Fruit fly (Drosophila melanogaster) whole organism, embryonic: ENCODE results near the gene drm.

Experiments
- Asciz ChIP-seq: fragments of 200-800 bp; sonication (Bioruptor generic); optimal IDR thresholded peaks from 2 replicates; lab custom pipeline; 2017; ENCODE audit warnings: missing biosample characterization, mild to moderate bottlenecking, missing genetic modification characterization, missing genetic modification reagents
- CG10147 ChIP-seq: fragments of 200-800 bp; sonication (Bioruptor generic); optimal IDR thresholded peaks from 2 replicates; lab custom pipeline; 2019; ENCODE audit warnings: missing biosample characterization, mild to moderate bottlenecking, missing genetic modification characterization, moderate library complexity
- CG10959 ChIP-seq: fragments of 200-800 bp; sonication (Bioruptor generic); IDR thresholded peaks from 2 replicates; pipeline ENCODE4 v1.3.6; 2022; ENCODE audit warnings: missing biosample characterization, missing genetic modification characterization
- CG10979 ChIP-seq: fragments of 200-800 bp; sonication (Bioruptor generic); optimal IDR thresholded peaks from 2 replicates; lab custom pipeline; 2018; ENCODE audit warnings: missing biosample characterization, mild to moderate bottlenecking, missing genetic modification characterization, moderate library complexity
- CG11247 ChIP-seq: fragments of 200-800 bp; sonication (Bioruptor generic); IDR thresholded peaks from 2 replicates; pipeline ENCODE4 v1.3.6; 2022; ENCODE audit warnings: missing biosample characterization, missing genetic modification characterization
- CG11504 ChIP-seq: fragments of 200-800 bp; sonication (Bioruptor generic); optimal IDR thresholded peaks from 3 replicates; lab custom pipeline; 2019; ENCODE audit warnings: missing biosample characterization, mild to moderate bottlenecking, missing genetic modification characterization, moderate library complexity
- CG13775 ChIP-seq: fragments of 200-800 bp; sonication (Bioruptor generic); optimal IDR thresholded peaks from 3 replicates; lab custom pipeline; 2017; ENCODE audit warnings: missing biosample characterization, mild to moderate bottlenecking, missing genetic modification characterization
- CG14667 ChIP-seq: fragments of 200-800 bp; sonication (Bioruptor generic); IDR thresholded peaks from 2 replicates; pipeline ENCODE4 v1.3.6; 2022; ENCODE audit warnings: missing biosample characterization, missing genetic modification characterization
- CG14710 ChIP-seq: fragments of 200-800 bp; sonication (Bioruptor generic); optimal IDR thresholded peaks from 3 replicates; lab custom pipeline; 2019; ENCODE audit warnings: missing biosample characterization, mild to moderate bottlenecking, missing genetic modification characterization, moderate library complexity
- CG17359 ChIP-seq: fragments of 200-800 bp; sonication (Bioruptor generic); optimal IDR thresholded peaks from 3 replicates; lab custom pipeline; 2018; ENCODE audit warnings: missing biosample characterization, mild to moderate bottlenecking, missing genetic modification characterization, moderate library complexity
- CG18619 ChIP-seq: fragments of 200-800 bp; sonication (Bioruptor generic); optimal IDR thresholded peaks from 3 replicates; lab custom pipeline; 2017; ENCODE audit warnings: missing biosample characterization, mild to moderate bottlenecking, missing genetic modification characterization
- CG32532 ChIP-seq: fragments of 200-800 bp; sonication (Bioruptor generic); IDR thresholded peaks from 2 replicates; pipeline ENCODE4 v1.3.6; 2022; ENCODE audit warnings: missing biosample characterization, missing genetic modification characterization
- CG33213 ChIP-seq: fragments of 200-800 bp; sonication (Bioruptor generic); optimal IDR thresholded peaks from 3 replicates; lab custom pipeline; 2016; ENCODE audit warnings: missing biosample characterization, missing genetic modification characterization
- CG6854 ChIP-seq: fragments of 200-800 bp; sonication (Bioruptor generic); optimal IDR thresholded peaks from 3 replicates; lab custom pipeline; 2017; ENCODE audit warnings: missing biosample characterization, mild to moderate bottlenecking, missing genetic modification characterization
- CG7271 ChIP-seq: fragments of 200-800 bp; sonication (Bioruptor generic); optimal IDR thresholded peaks from 2 replicates; lab custom pipeline; 2018; ENCODE audit warnings: missing biosample characterization, mild to moderate bottlenecking, missing genetic modification characterization, moderate library complexity
- CG8765 ChIP-seq: fragments of 200-800 bp; sonication (Bioruptor generic); IDR thresholded peaks from 2 replicates; pipeline ENCODE4 v1.3.6; 2022; ENCODE audit warnings: missing biosample characterization, missing genetic modification characterization
- CG9215 ChIP-seq: fragments of 200-800 bp; sonication (Bioruptor generic); IDR thresholded peaks from 2 replicates; pipeline ENCODE4 v1.3.6; 2022; ENCODE audit warnings: missing biosample characterization, missing genetic modification characterization
- D ChIP-seq, 2 experiments: fragments of 200-800 bp in 1 of 2; fragments of >200 bp in 1 of 2; sonication (Bioruptor generic) in 1 of 2; optimal IDR thresholded peaks; 2 replicates in 1 of 2; 3 replicates in 1 of 2; lab custom pipeline; 2017; ENCODE audit warnings: mild to moderate bottlenecking in 1 of 2, missing biosample characterization in 1 of 2, missing genetic modification characterization in 1 of 2, missing genetic modification reagents in 1 of 2
- D19A ChIP-seq: fragments of 200-800 bp; optimal IDR thresholded peaks from 3 replicates; lab custom pipeline; 2019; ENCODE audit warnings: missing biosample characterization, mild to moderate bottlenecking, missing genetic modification characterization, moderate library complexity
- ERR ChIP-seq: fragments of 200-800 bp; sonication (Bioruptor generic); optimal IDR thresholded peaks from 2 replicates; lab custom pipeline; 2016; ENCODE audit warnings: missing biosample characterization, missing genetic modification characterization
- Hand ChIP-seq: fragments of 200-800 bp; sonication (Bioruptor generic); optimal IDR thresholded peaks from 2 replicates; lab custom pipeline; 2017; ENCODE audit warnings: mild to moderate bottlenecking, missing biosample characterization, missing genetic modification reagents, missing genetic modification characterization
- Mes4 ChIP-seq: fragments of 200-800 bp; sonication (Bioruptor generic); optimal IDR thresholded peaks from 2 replicates; lab custom pipeline; 2016; ENCODE audit warnings: missing biosample characterization, missing genetic modification characterization
- Oli ChIP-seq: fragments of 200-800 bp; sonication (Bioruptor generic); optimal IDR thresholded peaks from 2 replicates; lab custom pipeline; 2018; ENCODE audit warnings: missing biosample characterization, mild to moderate bottlenecking, missing genetic modification characterization, moderate library complexity
- Scr ChIP-seq: fragments of 200-800 bp; sonication (Bioruptor generic); IDR thresholded peaks from 2 replicates; pipeline ENCODE4 v1.3.6; 2022; ENCODE audit warnings: missing biosample characterization, missing genetic modification characterization; ENCODE audit not compliant: partially characterized antibody
- Stat92E ChIP-seq, 3 experiments: fragments of >200 bp in 2 of 3; fragments of 200-800 bp in 1 of 3; sonication (Bioruptor generic) in 1 of 3; optimal IDR thresholded peaks; 2 replicates each; lab custom pipeline; 2017 to 2019; ENCODE audit warnings: missing biosample characterization in 3 of 3, missing genetic modification characterization in 3 of 3, mild to moderate bottlenecking in 1 of 3, moderate library complexity in 1 of 3
- Xrp1 ChIP-seq: fragments of 200-800 bp; sonication (Bioruptor generic); IDR thresholded peaks from 2 replicates; pipeline ENCODE4 v1.3.6; 2022; ENCODE audit warnings: missing biosample characterization, missing genetic modification characterization
- bowl ChIP-seq: fragments of 200-800 bp; sonication (Bioruptor generic); IDR thresholded peaks from 2 replicates; pipeline ENCODE4 v1.3.6; 2022; ENCODE audit warnings: missing biosample characterization, missing genetic modification characterization
- cad ChIP-seq: fragments of >200 bp; optimal IDR thresholded peaks from 2 replicates; lab custom pipeline; 2017; ENCODE audit warnings: missing biosample characterization, missing genetic modification characterization
- caup ChIP-seq: fragments of 200-800 bp; sonication (Bioruptor generic); optimal IDR thresholded peaks from 3 replicates; lab custom pipeline; 2017; ENCODE audit warnings: missing biosample characterization, mild to moderate bottlenecking, missing genetic modification characterization, moderate library complexity; ENCODE audit not compliant: severe bottlenecking
- chm ChIP-seq: fragments of 200-800 bp; sonication (Bioruptor generic); IDR thresholded peaks from 2 replicates; pipeline ENCODE4 v1.3.6; 2022; ENCODE audit warnings: missing biosample characterization, missing genetic modification characterization
- chn ChIP-seq: fragments of 200-800 bp; sonication (Bioruptor generic); optimal IDR thresholded peaks from 2 replicates; lab custom pipeline; 2016; ENCODE audit warnings: missing biosample characterization, missing genetic modification characterization
- crc ChIP-seq: fragments of 200-800 bp; sonication (Bioruptor generic); optimal IDR thresholded peaks from 2 replicates; lab custom pipeline; 2016; ENCODE audit warnings: missing biosample characterization, missing genetic modification characterization
- dimm ChIP-seq: fragments of 200-800 bp; sonication (Bioruptor generic); IDR thresholded peaks from 2 replicates; pipeline ENCODE4 v1.3.6; 2022; ENCODE audit warnings: missing biosample characterization, missing genetic modification characterization
- fd3F ChIP-seq: fragments of 200-800 bp; sonication (Bioruptor generic); optimal IDR thresholded peaks from 2 replicates; lab custom pipeline; 2018; ENCODE audit warnings: missing biosample characterization, mild to moderate bottlenecking, missing genetic modification characterization, moderate library complexity
- gem ChIP-seq: fragments of 200-800 bp; sonication (Bioruptor generic); optimal IDR thresholded peaks from 2 replicates; lab custom pipeline; 2019; ENCODE audit warnings: missing biosample characterization, mild to moderate bottlenecking, missing genetic modification characterization, moderate library complexity
- gro ChIP-seq: fragments of 200-800 bp; sonication (Bioruptor generic); optimal IDR thresholded peaks from 2 replicates; lab custom pipeline; 2016; ENCODE audit warnings: missing biosample characterization, missing genetic modification characterization
- hb ChIP-seq: fragments of 200-800 bp; sonication (Bioruptor generic); IDR thresholded peaks from 3 replicates; pipeline ENCODE4 v1.3.6; 2022; ENCODE audit warnings: missing biosample characterization, missing genetic modification characterization; ENCODE audit not compliant: partially characterized antibody
- her ChIP-seq: fragments of 200-800 bp; sonication (Bioruptor generic); optimal IDR thresholded peaks from 2 replicates; lab custom pipeline; 2016; ENCODE audit warnings: missing biosample characterization, missing genetic modification characterization
- lbe ChIP-seq: fragments of 200-800 bp; sonication (Bioruptor generic); optimal IDR thresholded peaks from 2 replicates; lab custom pipeline; 2016; ENCODE audit warnings: missing biosample characterization, mild to moderate bottlenecking, missing genetic modification characterization
- odd ChIP-seq: fragments of 200-800 bp; sonication (Bioruptor generic); optimal IDR thresholded peaks from 2 replicates; lab custom pipeline; 2017; ENCODE audit warnings: missing biosample characterization, mild to moderate bottlenecking, missing genetic modification characterization
- phol ChIP-seq: fragments of 200-800 bp; sonication (Bioruptor generic); optimal IDR thresholded peaks from 3 replicates; lab custom pipeline; 2018; ENCODE audit warnings: missing biosample characterization, mild to moderate bottlenecking, missing genetic modification characterization, moderate library complexity
- pnt ChIP-seq: fragments of 200-800 bp; sonication (Bioruptor generic); optimal IDR thresholded peaks from 3 replicates; lab custom pipeline; 2016; ENCODE audit warnings: missing biosample characterization, missing genetic modification characterization
- psq ChIP-seq: fragments of 200-800 bp; sonication (Bioruptor generic); optimal IDR thresholded peaks from 2 replicates; lab custom pipeline; 2017; ENCODE audit warnings: missing biosample characterization, missing genetic modification characterization
- slou ChIP-seq: fragments of 200-800 bp; sonication (Bioruptor generic); optimal IDR thresholded peaks from 3 replicates; lab custom pipeline; 2016; ENCODE audit warnings: missing biosample characterization, missing genetic modification characterization
- ttk ChIP-seq: fragments of 200-800 bp; sonication (Bioruptor generic); IDR thresholded peaks from 2 replicates; pipeline ENCODE4 v2.1.2; 2022; ENCODE audit warnings: missing biosample characterization, missing genetic modification characterization
- wor ChIP-seq: fragments of 200-800 bp; sonication (Bioruptor generic); IDR thresholded peaks from 2 replicates; pipeline ENCODE4 v1.3.6; 2022; ENCODE audit warnings: missing biosample characterization, missing genetic modification characterization

drm gene

DNA sequence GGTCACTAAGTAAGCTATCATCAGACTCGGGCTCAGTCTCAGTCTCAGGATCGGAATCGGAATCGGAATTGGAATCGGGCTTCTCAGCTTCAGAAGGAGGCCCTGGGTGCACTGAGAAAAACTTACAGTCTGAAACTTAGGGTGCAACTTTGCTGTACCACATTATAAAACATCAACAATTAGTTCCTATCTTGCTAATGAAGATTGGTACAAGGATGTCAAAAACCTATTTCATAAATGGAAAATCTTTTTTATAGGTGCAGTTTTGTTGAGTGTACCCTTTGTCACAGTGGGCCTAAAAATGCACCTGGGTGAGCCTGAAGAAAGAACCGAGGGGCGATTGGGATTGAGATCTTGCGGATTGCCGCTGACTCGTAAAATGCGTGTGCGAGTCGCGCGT is 13.7 kb downstream of the drm start (continued):
- TF ChIP-seq CG7271 (tag; lab: Kevin White, UChicago) = peak; percentile 38
- no peak for TF ChIP-seq D19A (tag; lab: Kevin White, UChicago)
- TF ChIP-seq Xrp1 (GFP tag; lab: Robert Waterston, UW) = peak; percentile 22; the same call in 1 of the 2 replicates
- no peak for TF ChIP-seq gro
- peak; percentile 17 for TF ChIP-seq phol (tag; lab: Kevin White, UChicago)
- TF ChIP-seq Stat92E (GFP tag; optimal IDR thresholded peaks at IDR 0.05; lab: Kevin White, UChicago) = no peak
- peak; percentile 35 for TF ChIP-seq CG10979 (tag; lab: Kevin White, UChicago)
- no peak for TF ChIP-seq ERR (GFP tag; lab: Kevin White, UChicago)
- TF ChIP-seq CG33213 (GFP tag; lab: Kevin White, UChicago) = no peak
- TF ChIP-seq pnt (GFP tag; lab: Kevin White, UChicago) = no peak
- TF ChIP-seq CG18619 (GFP tag; lab: Kevin White, UChicago) = no peak
- TF ChIP-seq her (GFP tag; lab: Kevin White, UChicago) = no peak
- no peak for TF ChIP-seq CG9215 (GFP tag; lab: Robert Waterston, UW)

DNA sequence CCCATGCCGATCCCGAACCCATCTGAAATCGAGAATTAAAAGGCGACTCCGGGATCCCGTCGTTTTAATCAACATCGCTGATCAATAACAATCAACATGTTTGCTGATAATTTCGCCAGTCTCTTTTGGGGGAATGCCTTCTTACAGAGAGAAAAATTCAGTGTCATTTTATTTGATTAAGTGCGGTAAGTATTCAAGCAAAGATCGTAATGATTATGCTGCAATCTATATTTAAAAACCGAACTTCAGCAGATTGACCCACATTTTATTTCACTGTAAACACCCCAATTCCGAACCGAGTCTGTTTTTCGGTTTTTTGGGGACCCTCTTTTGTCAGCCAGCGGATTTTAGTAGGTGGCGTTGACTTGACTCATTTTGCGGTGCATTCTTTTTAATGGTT is 14.9 kb downstream of the drm start:
- TF ChIP-seq Hand (GFP tag; lab: Kevin White, UChicago) = no peak
- TF ChIP-seq lbe = peak; percentile 10

DNA sequence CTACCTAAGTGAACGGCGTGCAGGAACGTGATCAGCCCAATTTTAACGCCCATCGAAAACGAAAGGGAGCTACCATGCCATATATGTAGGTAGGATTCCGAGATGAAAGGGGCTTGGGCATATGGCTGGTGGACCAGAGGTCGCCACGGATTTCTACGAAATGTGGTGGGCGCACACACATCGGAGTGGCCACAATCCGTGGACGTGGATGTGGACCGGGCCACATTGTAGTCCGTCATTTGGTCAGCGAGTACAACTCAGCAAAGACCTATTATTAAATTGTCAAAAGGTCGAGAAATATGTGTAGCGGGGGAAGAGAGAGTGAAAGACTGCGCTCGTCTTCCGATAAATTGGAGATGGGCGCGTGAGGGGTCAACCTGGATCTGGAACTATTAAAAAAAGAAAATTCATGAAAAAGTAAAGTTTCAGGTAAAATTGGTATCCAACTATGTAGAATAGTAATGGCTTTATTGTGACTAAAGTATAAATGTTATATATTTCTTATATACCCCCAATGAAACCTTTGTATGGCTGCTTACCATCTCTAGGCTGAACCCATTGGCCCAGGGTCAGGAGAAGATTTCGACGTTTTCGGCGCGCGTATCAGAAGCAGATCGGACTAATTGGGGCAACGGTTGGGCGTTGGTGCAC is 16.5 kb downstream of the drm start:
- TF ChIP-seq chn (GFP tag; lab: Kevin White, UChicago) (no peak), CG11504 (tag; lab: Kevin White, UChicago) (peak; percentile 32), caup (GFP tag; lab: Kevin White, UChicago) (no peak), odd (no peak), wor (no peak), dimm (GFP tag; lab: Robert Waterston, UW) (no peak), CG8765 (GFP tag; lab: Robert Waterston, UW) (peak; percentile 44; the same call in 1 of the 2 replicates), CG13775 (no peak), Asciz (GFP tag; lab: Kevin White, UChicago) (no peak), CG14667 (0 out of 2 replicates have a peak, but pooled peaks have one; percentile 17), fd3F (GFP tag; lab: Kevin White, UChicago) (no peak), CG33213 (GFP tag; lab: Kevin White, UChicago) (no peak), gem (peak; percentile 50), CG10959 (GFP tag; lab: Robert Waterston, UW) (peak; percentile 59; the same call in 1 of the 2 replicates), Scr (GFP tag; lab: Robert Waterston, UW) (peak; percentile 64), CG6854 (GFP tag; lab: Kevin White, UChicago) (no peak), cad (GFP tag; lab: Kevin White, UChicago) (no peak), CG17359 (peak; percentile 9), chm (GFP tag; lab: Robert Waterston, UW) (peak; percentile 53; the same call in 1 of the 2 replicates), CG10147 (GFP tag; lab: Kevin White, UChicago) (no peak), bowl (GFP tag; lab: Robert Waterston, UW) (no peak), crc (no peak), psq (GFP tag; lab: Kevin White, UChicago) (no peak), CG11247 (GFP tag; lab: Robert Waterston, UW) (no peak), Mes4 (no peak), D (optimal IDR thresholded peaks at IDR 0.05; lab: Kevin White, UChicago) (no peak), D (GFP tag; optimal IDR thresholded peaks at IDR 0.05; lab: Kevin White, UChicago) (peak; percentile 19), ttk (GFP tag; lab: Robert Waterston, UW) (no peak), slou (GFP tag; lab: Kevin White, UChicago) (no peak), hb (no peak), CG32532 (GFP tag; lab: Robert Waterston, UW) (no peak), CG14710 (tag; lab: Kevin White, UChicago) (peak; percentile 57), Oli (tag; lab: Kevin White, UChicago) (no peak)
